Worm (Caenorhabditis elegans) whole organism, L2 larva: Measurements from ENCODE around the gene C08D8.7.

ENCODE experiments used
- C34F6.9 ChIP-seq: fragments of 150-350 bp; optimal IDR thresholded peaks from 2 replicates; lab custom pipeline; 2014; ENCODE audit warnings: missing biosample characterization, missing genetic modification characterization
- R02D3.7 ChIP-seq: fragments of 150-350 bp; optimal IDR thresholded peaks from 2 replicates; lab custom pipeline; 2014; ENCODE audit warnings: missing biosample characterization, missing genetic modification characterization
- ZK546.5 ChIP-seq: sonication (generic microtip); optimal IDR thresholded peaks from 2 replicates; lab custom pipeline; 2017; ENCODE audit warnings: missing biosample characterization, missing genetic modification characterization
- alr-1 ChIP-seq: fragments of 150-350 bp; optimal IDR thresholded peaks from 2 replicates; lab custom pipeline; 2014; ENCODE audit warnings: missing biosample characterization, missing genetic modification characterization
- ama-1 ChIP-seq: fragments of 150-350 bp; optimal IDR thresholded peaks from 2 replicates; lab custom pipeline; 2018; ENCODE audit warnings: inconsistent platforms
- blmp-1 ChIP-seq: sonication (generic microtip); optimal IDR thresholded peaks from 2 replicates; lab custom pipeline; 2017; ENCODE audit warnings: missing genetic modification characterization, mild to moderate bottlenecking, missing compliant biosample characterization, antibody characterized with exemption, moderate library complexity; ENCODE audit not compliant: insufficient read depth
- ceh-16 ChIP-seq: fragments of 150-350 bp; optimal IDR thresholded peaks from 2 replicates; lab custom pipeline; 2014; ENCODE audit warnings: missing biosample characterization, missing genetic modification characterization
- ceh-82 ChIP-seq: fragments of 150-350 bp; optimal IDR thresholded peaks from 2 replicates; lab custom pipeline; 2014; ENCODE audit warnings: missing biosample characterization, missing genetic modification characterization
- dmd-4 ChIP-seq: sonication (generic microtip); optimal IDR thresholded peaks from 2 replicates; lab custom pipeline; 2017; ENCODE audit warnings: missing biosample characterization, missing genetic modification characterization
- egl-27 ChIP-seq: sonication (generic microtip); optimal IDR thresholded peaks from 3 replicates; lab custom pipeline; 2017; ENCODE audit warnings: missing biosample characterization, missing genetic modification reagents, missing genetic modification characterization
- elt-3 ChIP-seq: sonication (generic microtip); optimal IDR thresholded peaks from 2 replicates; lab custom pipeline; 2017; ENCODE audit warnings: missing biosample characterization, missing genetic modification characterization
- fos-1 ChIP-seq: fragments of 150-350 bp; optimal IDR thresholded peaks from 2 replicates; lab custom pipeline; 2014; ENCODE audit warnings: missing biosample characterization, missing genetic modification characterization
- gmeb-1 ChIP-seq: fragments of 150-350 bp; optimal IDR thresholded peaks from 2 replicates; lab custom pipeline; 2014; ENCODE audit warnings: missing biosample characterization, missing genetic modification characterization
- lin-11 ChIP-seq: fragments of 150-350 bp; sonication (generic microtip); optimal IDR thresholded peaks from 2 replicates; lab custom pipeline; 2014; ENCODE audit warnings: missing biosample characterization, missing genetic modification characterization, inconsistent platforms, mixed read lengths
- lin-13 ChIP-seq: fragments of 150-350 bp; optimal IDR thresholded peaks from 2 replicates; lab custom pipeline; 2014; ENCODE audit warnings: missing biosample characterization, missing genetic modification reagents, missing genetic modification characterization
- lin-39 ChIP-seq: fragments of 150-350 bp; optimal IDR thresholded peaks from 2 replicates; lab custom pipeline; 2014; ENCODE audit warnings: missing biosample characterization, missing genetic modification reagents, missing genetic modification characterization
- lsy-2 ChIP-seq, 2 experiments: fragments of 150-350 bp in 1 of 2; sonication (generic microtip) in 1 of 2; optimal IDR thresholded peaks; 2 replicates each; lab custom pipeline; 2014 to 2017; ENCODE audit warnings: missing biosample characterization in 2 of 2, missing genetic modification characterization in 2 of 2
- mbf-1 ChIP-seq: sonication (generic microtip); optimal IDR thresholded peaks from 2 replicates; lab custom pipeline; 2017; ENCODE audit warnings: missing biosample characterization, missing genetic modification characterization
- mdl-1 ChIP-seq, 2 experiments: fragments of 150-350 bp in 1 of 2; sonication (generic microtip) in 1 of 2; optimal IDR thresholded peaks; 2 replicates each; lab custom pipeline; 2017; ENCODE audit warnings: missing biosample characterization in 2 of 2, missing genetic modification characterization in 2 of 2
- nhr-11 ChIP-seq: fragments of 150-350 bp; optimal IDR thresholded peaks from 2 replicates; lab custom pipeline; 2014; ENCODE audit warnings: missing biosample characterization, missing genetic modification characterization
- nhr-12 ChIP-seq: fragments of 150-350 bp; optimal IDR thresholded peaks from 2 replicates; lab custom pipeline; 2014; ENCODE audit warnings: missing biosample characterization, missing genetic modification characterization
- nhr-129 ChIP-seq: fragments of 150-350 bp; optimal IDR thresholded peaks from 2 replicates; lab custom pipeline; 2014; ENCODE audit warnings: missing biosample characterization, missing genetic modification characterization
- nhr-23 ChIP-seq: fragments of 150-350 bp; optimal IDR thresholded peaks from 2 replicates; lab custom pipeline; 2014; ENCODE audit warnings: missing biosample characterization, missing genetic modification reagents, missing genetic modification characterization
- peb-1 ChIP-seq: fragments of 150-350 bp; optimal IDR thresholded peaks from 2 replicates; lab custom pipeline; 2014; ENCODE audit warnings: missing biosample characterization, missing genetic modification characterization
- sem-4 ChIP-seq: fragments of 150-350 bp; optimal IDR thresholded peaks from 2 replicates; lab custom pipeline; 2014; ENCODE audit warnings: missing biosample characterization, missing genetic modification reagents, missing genetic modification characterization
- skn-1 ChIP-seq: sonication (generic microtip); optimal IDR thresholded peaks from 2 replicates; lab custom pipeline; 2017; ENCODE audit warnings: missing biosample characterization, missing genetic modification characterization
- snpc-4 ChIP-seq: fragments of 150-350 bp; optimal IDR thresholded peaks from 2 replicates; lab custom pipeline; 2014; ENCODE audit warnings: missing biosample characterization, missing genetic modification characterization
- unc-39 ChIP-seq: fragments of 150-350 bp; optimal IDR thresholded peaks from 2 replicates; lab custom pipeline; 2014; ENCODE audit warnings: missing biosample characterization, missing genetic modification characterization
- unc-55 ChIP-seq: fragments of 150-350 bp; sonication (generic microtip); optimal IDR thresholded peaks from 3 replicates; lab custom pipeline; 2014; ENCODE audit warnings: missing biosample characterization, missing genetic modification reagents, missing genetic modification characterization
- unc-62 ChIP-seq: fragments of 150-350 bp; optimal IDR thresholded peaks from 2 replicates; lab custom pipeline; 2014; ENCODE audit warnings: missing biosample characterization, missing genetic modification reagents, missing genetic modification characterization
- ztf-4 ChIP-seq: fragments of 150-350 bp; optimal IDR thresholded peaks from 2 replicates; lab custom pipeline; 2014; ENCODE audit warnings: missing biosample characterization, missing genetic modification characterization

The C08D8.7 gene

ce11 chrV:8348959-8349389, 8.0 kb downstream of the C08D8.7 start (continued):
- TF ChIP-seq unc-55 (GFP tag; lab: Kevin White, UChicago) = peak; percentile 77
- no peak for TF ChIP-seq ceh-82 (tag; lab: Kevin White, UChicago)
- peak; percentile 36 for TF ChIP-seq R02D3.7 (tag; lab: Kevin White, UChicago)
- TF ChIP-seq skn-1 = no peak

- TF ChIP-seq ama-1 (lab: Kevin White, UChicago) (no peak), gmeb-1 (no peak), ZK546.5 (no peak), skn-1 (no peak), mdl-1 (tag; optimal IDR thresholded peaks at IDR 0.05; lab: Kevin White, UChicago) (no peak), unc-62 (GFP tag; lab: Kevin White, UChicago) (no peak), egl-27 (tag; lab: Kevin White, UChicago) (no peak), unc-39 (tag; lab: Kevin White, UChicago) (no peak), lin-13 (GFP tag; lab: Kevin White, UChicago) (no peak), nhr-129 (no peak), peb-1 (tag; lab: Kevin White, UChicago) (no peak), blmp-1 (tag; lab: Kevin White, UChicago) (no peak), ceh-82 (tag; lab: Kevin White, UChicago) (no peak)
These were observed 8.9 kb downstream of the C08D8.7 start for ce11 chrV:8349950-8350349.

ce11 chrV:8351371-8351770, 10.3 kb downstream of the C08D8.7 start, which contains the start of gene srsx-22:
srsx-22 (plus strand) TSS chrV:8351671.
- TF ChIP-seq lin-13 (GFP tag; lab: Kevin White, UChicago) = no peak
- no peak for TF ChIP-seq lin-39 (tag; lab: Kevin White, UChicago)
- TF ChIP-seq ceh-16 (tag; lab: Kevin White, UChicago) = no peak
- TF ChIP-seq elt-3 (tag; lab: Kevin White, UChicago) = no peak
- no peak for TF ChIP-seq nhr-11 (tag; lab: Kevin White, UChicago)
- TF ChIP-seq fos-1 (tag; lab: Kevin White, UChicago) = no peak
- no peak for TF ChIP-seq snpc-4 (tag; lab: Kevin White, UChicago)

ce11 chrV:8355435-8356212, 14.6 kb downstream of the C08D8.7 start, which contains the start of gene mom-2:
mom-2 (plus strand) TSS chrV:8355988.
- no peak for TF ChIP-seq egl-27 (tag; lab: Kevin White, UChicago)
- TF ChIP-seq mbf-1 (tag; lab: Kevin White, UChicago) = no peak
- no peak for TF ChIP-seq lin-11 (tag; lab: Kevin White, UChicago)
- no peak for TF ChIP-seq fos-1 (tag; lab: Kevin White, UChicago)
- no peak for TF ChIP-seq nhr-11 (tag; lab: Kevin White, UChicago)
- no peak for TF ChIP-seq nhr-129
- TF ChIP-seq lin-39 (tag; lab: Kevin White, UChicago) = no peak
- no peak for TF ChIP-seq mdl-1 (tag; optimal IDR thresholded peaks at IDR 0.05; lab: Kevin White, UChicago)
- no peak for TF ChIP-seq dmd-4 (tag; lab: Kevin White, UChicago)
- no peak for TF ChIP-seq sem-4 (tag; lab: Kevin White, UChicago)
- TF ChIP-seq gmeb-1 = no peak
- no peak for TF ChIP-seq unc-39 (tag; lab: Kevin White, UChicago)
- TF ChIP-seq ama-1 (lab: Kevin White, UChicago) = no peak

ce11 chrV:8357756-8358155, 16.7 kb downstream of the C08D8.7 start:
- no peak for TF ChIP-seq blmp-1 (tag; lab: Kevin White, UChicago)
- no peak for TF ChIP-seq unc-62 (GFP tag; lab: Kevin White, UChicago)
- TF ChIP-seq lin-39 (tag; lab: Kevin White, UChicago) = no peak
- no peak for TF ChIP-seq unc-55 (GFP tag; lab: Kevin White, UChicago)
- no peak for TF ChIP-seq alr-1
- no peak for TF ChIP-seq sem-4 (tag; lab: Kevin White, UChicago)
- no peak for TF ChIP-seq unc-39 (tag; lab: Kevin White, UChicago)
- no peak for TF ChIP-seq lin-11 (tag; lab: Kevin White, UChicago)
- no peak for TF ChIP-seq egl-27 (tag; lab: Kevin White, UChicago)
- TF ChIP-seq peb-1 (tag; lab: Kevin White, UChicago) = no peak
- no peak for TF ChIP-seq ceh-16 (tag; lab: Kevin White, UChicago)
- no peak for TF ChIP-seq C34F6.9 (tag; lab: Kevin White, UChicago)
- TF ChIP-seq lsy-2 (tag; optimal IDR thresholded peaks at IDR 0.05; lab: Kevin White, UChicago) = no peak
- TF ChIP-seq nhr-12 = no peak
- TF ChIP-seq dmd-4 (tag; lab: Kevin White, UChicago) = no peak
- no peak for TF ChIP-seq ztf-4 (tag; lab: Kevin White, UChicago)
- no peak for TF ChIP-seq nhr-23
- TF ChIP-seq ZK546.5 = no peak
